Fruit fly (Drosophila melanogaster) whole organism, embryonic: ENCODE measurements around the gene Muc68Ca.

Experiments
- CG8290 ChIP-seq, 3 experiments: fragments of 200-800 bp; sonication (Bioruptor generic); optimal IDR thresholded peaks; 2 replicates each; lab custom pipeline; 2016 to 2019; ENCODE audit warnings: missing biosample characterization in 3 of 3, missing genetic modification characterization in 3 of 3, mild to moderate bottlenecking in 2 of 3, moderate library complexity in 1 of 3
- CoRest ChIP-seq: fragments of 200-800 bp; sonication (Bioruptor generic); optimal IDR thresholded peaks from 3 replicates; lab custom pipeline; 2018; ENCODE audit warnings: missing biosample characterization, mild to moderate bottlenecking, missing genetic modification characterization, moderate library complexity
- Eip74EF ChIP-seq, 2 experiments: fragments of 200-800 bp in 1 of 2; fragments of >200 bp in 1 of 2; sonication (Bioruptor generic) in 1 of 2; optimal IDR thresholded peaks; 2 replicates each; lab custom pipeline; 2017 to 2019; ENCODE audit warnings: missing biosample characterization in 2 of 2, missing genetic modification characterization in 2 of 2, mild to moderate bottlenecking in 1 of 2, moderate library complexity in 1 of 2
- gem ChIP-seq: fragments of 200-800 bp; sonication (Bioruptor generic); optimal IDR thresholded peaks from 2 replicates; lab custom pipeline; 2019; ENCODE audit warnings: missing biosample characterization, mild to moderate bottlenecking, missing genetic modification characterization, moderate library complexity
- nerfin-2 ChIP-seq: fragments of 200-800 bp; sonication (Bioruptor generic); IDR thresholded peaks from 2 replicates; pipeline ENCODE4 v1.3.6; 2022; ENCODE audit warnings: missing biosample characterization, missing genetic modification characterization; ENCODE audit not compliant: partially characterized antibody
- prd ChIP-seq, 3 experiments: fragments of >200 bp in 2 of 3; fragments of 200-800 bp in 1 of 3; sonication (Bioruptor generic) in 1 of 3; optimal IDR thresholded peaks in 2 of 3; IDR thresholded peaks in 1 of 3; 2 replicates in 2 of 3; 3 replicates in 1 of 3; pipeline versions ENCODE4 v1.3.6 to Lab custom; 2017 to 2022; ENCODE audit warnings: missing biosample characterization in 1 of 3, missing genetic modification characterization in 1 of 3
- pros ChIP-seq: fragments of 200-800 bp; sonication (Bioruptor generic); optimal IDR thresholded peaks from 3 replicates; lab custom pipeline; 2019; ENCODE audit warnings: missing biosample characterization, mild to moderate bottlenecking, missing genetic modification characterization, moderate library complexity
- repo ChIP-seq: fragments of 200-800 bp; sonication (Bioruptor generic); optimal IDR thresholded peaks from 2 replicates; lab custom pipeline; 2016; ENCODE audit warnings: missing biosample characterization, missing genetic modification characterization
- tna ChIP-seq: fragments of 200-800 bp; sonication (Bioruptor generic); IDR thresholded peaks from 2 replicates; pipeline ENCODE4 v1.3.6; 2022; ENCODE audit warnings: missing biosample characterization, missing genetic modification characterization; ENCODE audit not compliant: partially characterized antibody

DNA sequence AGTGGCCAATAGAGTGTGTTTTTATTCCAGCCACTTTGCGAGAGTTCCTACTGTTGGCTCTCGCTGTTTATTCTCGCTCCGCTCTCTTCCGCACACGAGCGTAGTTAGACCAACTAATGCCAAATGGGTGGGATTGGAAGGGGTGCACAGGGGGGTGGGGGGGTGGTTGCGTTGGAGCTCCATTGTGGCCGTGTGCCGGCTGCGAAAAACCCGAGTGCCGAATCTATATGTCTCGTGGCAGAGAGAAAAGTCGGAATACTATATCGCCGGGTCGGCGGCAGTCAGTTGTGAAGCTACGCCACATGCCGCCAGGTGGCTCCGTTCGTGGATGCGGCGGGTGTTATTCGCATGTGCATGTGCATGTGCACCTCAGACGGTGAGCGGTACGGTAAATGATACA, 18.8 kb downstream of the Muc68Ca start:
- TF ChIP-seq prd (optimal IDR thresholded peaks at IDR 0.05; lab: Kevin White, UChicago) (no peak), prd (GFP tag; IDR thresholded peaks at IDR 0.05; lab: Robert Waterston, UW) (no peak), Eip74EF (GFP tag; optimal IDR thresholded peaks at IDR 0.05; lab: Kevin White, UChicago) (no peak), pros (GFP tag; lab: Kevin White, UChicago) (no peak), tna (GFP tag; lab: Robert Waterston, UW) (no peak), CG8290 (GFP tag; optimal IDR thresholded peaks at IDR 0.05; lab: Kevin White, UChicago) (no peak), CG8290 (tag; optimal IDR thresholded peaks at IDR 0.05; lab: Kevin White, UChicago) (no peak), nerfin-2 (GFP tag; lab: Robert Waterston, UW) (no peak), gem (tag; lab: Kevin White, UChicago) (no peak), repo (no peak), CoRest (tag; lab: Kevin White, UChicago) (no peak)
